Worm (Caenorhabditis elegans): ENCODE data around the gene R08F11.7.

The R08F11.7 gene

ce11 chrV:3831616-3832015 lies 41.7 kb downstream of the R08F11.7 start, which contains the start of gene H10D18.5:
TSS of gene H10D18.5 (minus strand) at chrV:3831716.
- peak; percentile 17 for TF ChIP-seq nhr-85 (tag)
- no peak for TF ChIP-seq fos-1 (tag; optimal IDR thresholded peaks at IDR 0.05)

- TF ChIP-seq aha-1 (tag; optimal IDR thresholded peaks at IDR 0.05) (no peak), dsc-1 (tag; optimal IDR thresholded peaks at IDR 0.05) (no peak), swsn-7 (tag; optimal IDR thresholded peaks at IDR 0.05) (no peak), nhr-19 (GFP tag; conservative IDR thresholded peaks at IDR 0.05) (no peak), C34B4.2 (tag; optimal IDR thresholded peaks at IDR 0.05) (no peak), unc-86 (tag; optimal IDR thresholded peaks at IDR 0.05) (no peak)
Observed at ce11 chrV:3832103-3832502, 42.2 kb downstream of the R08F11.7 start.

- TF ChIP-seq nhr-28 (tag; optimal IDR thresholded peaks at IDR 0.05), result no peak
- TF ChIP-seq snu-23 (GFP tag; optimal IDR thresholded peaks at IDR 0.05), result no peak
- no peak for TF ChIP-seq unc-30 (tag; optimal IDR thresholded peaks at IDR 0.05)
- TF ChIP-seq elt-2 (tag; optimal IDR thresholded peaks at IDR 0.05), result no peak
- no peak for TF ChIP-seq nhr-47 (tag; optimal IDR thresholded peaks at IDR 0.05)
- no peak for TF ChIP-seq nhr-85 (tag)
- no peak for TF ChIP-seq tlp-1 (tag; optimal IDR thresholded peaks at IDR 0.05)
- TF ChIP-seq lin-13 (GFP tag; optimal IDR thresholded peaks at IDR 0.05), result no peak
- TF ChIP-seq nhr-11 (tag; optimal IDR thresholded peaks at IDR 0.05), result no peak
Observed at ce11 chrV:3832661-3833060, 42.8 kb downstream of the R08F11.7 start.

DNA sequence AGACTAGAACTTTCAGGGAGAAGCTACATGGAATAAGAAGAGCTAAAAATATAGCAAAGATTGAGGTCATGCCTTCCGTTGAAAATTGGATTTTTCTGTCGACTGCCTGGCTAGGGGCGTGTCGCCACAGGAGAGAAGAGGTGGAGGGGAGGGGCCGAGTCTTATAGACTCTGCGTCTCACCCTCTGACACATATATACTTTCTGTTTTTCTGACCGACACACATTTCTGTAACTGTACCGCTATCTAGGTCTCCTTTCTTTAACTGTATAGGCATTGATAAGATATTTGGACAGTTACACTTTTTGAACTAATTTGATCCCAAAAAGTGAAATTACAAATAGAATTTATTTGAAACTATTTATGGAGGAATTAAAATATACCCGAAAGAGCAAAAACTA lies 51.6 kb downstream of the R08F11.7 start:
- peak; percentile 47 for TF ChIP-seq nhr-85 (tag)
- TF ChIP-seq unc-62 (GFP tag; optimal IDR thresholded peaks at IDR 0.05), result no peak
- peak in 1 of 6 experiments; percentile 0 for TF ChIP-seq elt-3 (tag; optimal IDR thresholded peaks at IDR 0.05)
- TF ChIP-seq unc-30 (tag; optimal IDR thresholded peaks at IDR 0.05), result no peak
- TF ChIP-seq dpl-1 (GFP tag; optimal IDR thresholded peaks at IDR 0.05), result no peak
- TF ChIP-seq fkh-10 (GFP tag; optimal IDR thresholded peaks at IDR 0.05), result no peak
